Fruit fly (Drosophila melanogaster): Measurements from ENCODE around the gene CG17260.

DNA sequence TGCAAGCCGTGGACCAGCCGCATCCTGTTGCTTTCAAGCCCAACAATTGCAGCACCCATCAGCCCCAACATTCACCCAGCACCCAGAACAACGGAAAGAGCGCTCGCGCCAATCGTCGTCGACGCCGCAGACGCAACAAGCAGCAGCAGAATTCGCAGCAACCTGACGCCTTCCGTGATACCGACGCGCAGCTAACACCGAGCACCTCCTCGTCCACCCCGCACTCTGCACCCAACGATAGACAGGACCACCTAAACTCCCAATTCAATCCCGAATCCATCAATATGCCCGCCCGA lies 22.5 kb downstream of the CG17260 start:
- TF ChIP-seq tio (GFP tag; optimal IDR thresholded peaks at IDR 0.05): no peak
- TF ChIP-seq CG4360 (GFP tag; IDR thresholded peaks at IDR 0.05): no peak
- no peak for TF ChIP-seq GATAe (GFP tag; conservative IDR thresholded peaks at IDR 0.05)
- TF ChIP-seq D (optimal IDR thresholded peaks at IDR 0.05): no peak
- no peak for TF ChIP-seq D (GFP tag; optimal IDR thresholded peaks at IDR 0.05)
- no peak for TF ChIP-seq CG17186 (GFP tag; optimal IDR thresholded peaks at IDR 0.05)
- TF ChIP-seq Usf (GFP tag; optimal IDR thresholded peaks at IDR 0.05): no peak
- no peak for TF ChIP-seq knrl (GFP tag; IDR thresholded peaks at IDR 0.05; ENCODE audit: partially characterized antibody)
- TF ChIP-seq chn (GFP tag; optimal IDR thresholded peaks at IDR 0.05): no peak
- TF ChIP-seq wek (GFP tag; optimal IDR thresholded peaks at IDR 0.05): no peak
- no peak for TF ChIP-seq pita (GFP tag; optimal IDR thresholded peaks at IDR 0.05)
- TF ChIP-seq gcm2 (GFP tag; optimal IDR thresholded peaks at IDR 0.05): no peak

Measured in whole organism, embryonic.